Worm (Caenorhabditis elegans): ENCODE data around the gene kcnl-4.
A peak's percentile ranks its signal among the peaks of the same experiment; 100 is the strongest.

ce11 chrV:14501136-14501535 lies 29.8 kb upstream of the kcnl-4 start, which contains the start of gene R02D5.24:
- no peak for TF ChIP-seq mdl-1 (tag; optimal IDR thresholded peaks at IDR 0.05)
- TF ChIP-seq R02D3.7 (tag; optimal IDR thresholded peaks at IDR 0.05), result no peak
- TF ChIP-seq ama-1 (optimal IDR thresholded peaks at IDR 0.05), result no peak
- TF ChIP-seq nhr-28 (tag; optimal IDR thresholded peaks at IDR 0.05), result no peak
- TF ChIP-seq lsy-12 (tag; optimal IDR thresholded peaks at IDR 0.05), result no peak
- TF ChIP-seq unc-39 (tag; optimal IDR thresholded peaks at IDR 0.05), result no peak
- TF ChIP-seq elt-1 (tag; optimal IDR thresholded peaks at IDR 0.05), result no peak
- no peak for TF ChIP-seq nhr-77 (tag; optimal IDR thresholded peaks at IDR 0.05)
- peak; percentile 53 for TF ChIP-seq pha-4 (tag; optimal IDR thresholded peaks at IDR 0.05)
- no peak for TF ChIP-seq ztf-11 (tag; optimal IDR thresholded peaks at IDR 0.05)
- TF ChIP-seq nhr-237 (tag; optimal IDR thresholded peaks at IDR 0.05), result no peak

Data from whole organism, L3 larva.